Fruit fly (Drosophila melanogaster) S2 (cell line): ENCODE data around the gene alpha-Man-IIa.

Source experiments
- CG8478 ChIP-seq: fragments of >200 bp; optimal IDR thresholded peaks from 2 replicates; lab custom pipeline; 2018
- CTCF ChIP-seq, 2 experiments: fragments of >200 bp; optimal IDR thresholded peaks; 2 replicates each; lab custom pipeline; 2018

alpha-Man-IIa gene

DNA sequence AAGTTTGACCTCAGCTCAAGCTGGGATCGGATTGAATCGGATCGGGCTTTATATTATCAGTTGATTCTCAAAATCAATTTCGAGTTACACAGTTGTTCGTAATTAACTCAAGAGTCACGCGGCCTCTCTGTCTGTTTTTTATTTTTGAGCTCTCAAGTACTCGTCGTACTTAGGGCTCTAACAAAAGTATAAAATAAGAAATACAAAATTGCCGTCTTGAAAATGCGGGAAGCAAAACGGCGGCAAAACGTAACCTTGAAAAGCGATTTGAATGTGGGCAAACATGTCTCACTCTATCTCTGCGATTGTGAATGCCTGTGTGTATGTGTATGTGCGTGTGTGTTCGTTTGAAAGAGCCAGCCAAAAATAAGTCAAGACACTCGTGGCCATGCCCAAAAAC is 25.3 kb downstream of the alpha-Man-IIa start:
- TF ChIP-seq CTCF (optimal IDR thresholded peaks at IDR 0.05; lab: Kevin White, UChicago) (no peak), CG8478 (no peak)

DNA sequence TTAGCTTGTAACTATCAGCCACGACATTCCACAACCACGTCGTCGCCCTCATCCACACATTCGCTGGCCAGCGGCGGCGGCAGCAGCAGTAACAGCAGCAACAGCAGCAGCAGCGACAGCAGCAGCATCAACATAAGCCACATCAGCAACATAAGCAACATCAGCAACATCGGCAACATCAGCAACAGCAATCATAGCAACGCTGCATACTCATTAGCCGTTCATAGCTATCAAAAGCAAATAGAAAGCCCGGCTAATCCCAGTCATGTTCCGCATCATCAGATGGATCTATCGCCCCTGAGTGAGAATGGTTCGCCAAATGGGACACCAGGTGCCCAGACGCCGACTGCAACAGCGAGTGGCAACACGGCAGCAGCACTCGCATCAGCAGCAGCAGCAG is 28.8 kb downstream of the alpha-Man-IIa start:
- TF ChIP-seq CG8478: no peak

DNA sequence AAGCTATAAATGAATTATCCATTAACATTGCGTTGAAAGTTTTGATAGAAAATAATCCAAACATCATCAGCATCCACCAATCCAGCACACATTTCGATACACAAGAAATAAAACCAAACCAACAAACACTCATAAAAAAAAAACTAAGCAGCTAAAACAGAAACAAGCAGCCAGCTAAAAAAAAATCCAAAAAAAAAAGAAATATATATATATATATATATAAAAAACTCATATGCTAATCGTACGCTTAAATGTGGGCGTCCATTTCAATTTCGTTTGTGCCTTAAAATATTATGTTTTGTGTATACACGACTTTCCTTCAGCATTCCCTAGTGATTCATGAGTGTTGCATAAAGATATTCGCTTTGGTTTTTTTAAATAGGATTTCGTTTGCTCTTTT is 29.6 kb downstream of the alpha-Man-IIa start:
- no peak for TF ChIP-seq CTCF (optimal IDR thresholded peaks at IDR 0.05; lab: Kevin White, UChicago)

DNA sequence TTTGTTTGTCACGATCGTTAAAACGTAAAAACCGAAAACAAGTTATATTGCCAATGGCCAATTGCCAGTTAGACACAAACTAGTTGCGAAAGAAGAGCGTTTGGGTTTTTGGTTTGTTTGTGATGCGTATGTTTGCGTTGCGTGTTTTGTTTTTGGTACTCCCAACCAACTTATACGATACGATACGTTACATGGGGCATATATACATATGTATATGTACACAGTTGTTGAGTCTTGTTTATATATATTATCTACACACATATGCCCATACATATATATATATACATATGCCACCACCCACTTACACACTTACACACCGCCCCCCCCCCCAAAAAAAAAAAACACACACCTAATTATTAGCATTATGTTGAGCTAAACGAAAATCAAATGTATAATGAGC is 36.0 kb downstream of the alpha-Man-IIa start:
- TF ChIP-seq CG8478 (no peak), CTCF (optimal IDR thresholded peaks at IDR 0.05; lab: Kevin White, UChicago) (no peak)

DNA sequence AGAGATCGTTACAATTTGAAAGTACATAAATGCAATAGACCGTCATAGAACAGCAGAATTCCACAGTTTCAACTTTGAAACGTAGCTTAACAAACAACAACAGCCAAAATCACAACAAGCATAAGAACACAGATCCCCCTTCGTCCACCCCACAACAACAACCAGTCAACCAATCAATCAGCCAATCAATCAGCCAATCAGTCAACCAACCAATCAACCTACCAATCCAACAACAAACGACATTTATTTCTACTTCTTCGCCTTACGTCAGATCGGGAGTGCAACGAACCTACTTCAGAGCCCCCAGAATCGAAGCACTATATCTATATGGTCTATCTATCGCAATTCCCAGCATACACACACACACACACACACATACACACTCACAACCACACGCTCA is 38.3 kb downstream of the alpha-Man-IIa start:
- no peak for TF ChIP-seq CTCF (optimal IDR thresholded peaks at IDR 0.05; lab: Kevin White, UChicago)
- TF ChIP-seq CG8478: no peak

DNA sequence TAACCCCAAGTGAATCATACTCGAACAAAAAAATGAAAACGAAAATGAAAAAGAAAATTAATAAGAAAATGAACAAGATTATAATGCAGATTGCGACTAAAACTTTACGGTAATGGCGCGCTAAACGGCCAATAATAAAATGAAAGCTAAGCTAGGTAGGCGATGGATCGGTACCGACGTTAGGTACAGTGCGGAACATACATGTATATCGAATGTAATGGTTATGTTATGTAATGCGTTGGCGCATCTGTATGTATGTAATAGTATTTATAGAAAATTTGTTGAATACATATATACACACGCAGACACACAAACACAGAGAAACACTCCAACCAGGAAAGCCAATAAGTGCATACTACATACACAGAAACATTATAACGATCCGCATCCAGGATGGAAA is 42.6 kb downstream of the alpha-Man-IIa start:
- no peak for TF ChIP-seq CG8478
- TF ChIP-seq CTCF (optimal IDR thresholded peaks at IDR 0.05; lab: Kevin White, UChicago): no peak

DNA sequence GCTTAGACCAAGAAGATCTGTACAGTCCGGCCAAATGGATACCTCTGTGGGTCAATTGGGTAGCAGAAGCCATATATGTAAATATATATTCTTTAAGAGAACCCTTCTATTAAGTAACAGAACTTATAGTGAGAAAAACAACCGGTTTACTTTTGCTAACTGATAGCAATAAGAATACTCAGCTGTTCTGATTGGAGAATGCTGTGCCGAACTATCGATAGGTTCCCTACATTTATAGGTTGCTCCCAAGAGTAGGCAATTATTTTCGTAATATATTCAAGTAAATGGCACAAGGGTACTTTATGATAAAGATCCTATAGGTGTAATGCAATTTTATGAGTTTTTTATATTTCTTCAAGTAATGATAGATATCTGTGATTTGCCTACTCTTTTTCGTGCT is 44.0 kb downstream of the alpha-Man-IIa start, which contains the start of gene GstZ1:
Gene GstZ1 (minus strand): TSS at position 174 of the 400 bp plus-strand sequence.
- no peak for TF ChIP-seq CTCF (optimal IDR thresholded peaks at IDR 0.05; lab: Kevin White, UChicago)
- no peak for TF ChIP-seq CG8478

DNA sequence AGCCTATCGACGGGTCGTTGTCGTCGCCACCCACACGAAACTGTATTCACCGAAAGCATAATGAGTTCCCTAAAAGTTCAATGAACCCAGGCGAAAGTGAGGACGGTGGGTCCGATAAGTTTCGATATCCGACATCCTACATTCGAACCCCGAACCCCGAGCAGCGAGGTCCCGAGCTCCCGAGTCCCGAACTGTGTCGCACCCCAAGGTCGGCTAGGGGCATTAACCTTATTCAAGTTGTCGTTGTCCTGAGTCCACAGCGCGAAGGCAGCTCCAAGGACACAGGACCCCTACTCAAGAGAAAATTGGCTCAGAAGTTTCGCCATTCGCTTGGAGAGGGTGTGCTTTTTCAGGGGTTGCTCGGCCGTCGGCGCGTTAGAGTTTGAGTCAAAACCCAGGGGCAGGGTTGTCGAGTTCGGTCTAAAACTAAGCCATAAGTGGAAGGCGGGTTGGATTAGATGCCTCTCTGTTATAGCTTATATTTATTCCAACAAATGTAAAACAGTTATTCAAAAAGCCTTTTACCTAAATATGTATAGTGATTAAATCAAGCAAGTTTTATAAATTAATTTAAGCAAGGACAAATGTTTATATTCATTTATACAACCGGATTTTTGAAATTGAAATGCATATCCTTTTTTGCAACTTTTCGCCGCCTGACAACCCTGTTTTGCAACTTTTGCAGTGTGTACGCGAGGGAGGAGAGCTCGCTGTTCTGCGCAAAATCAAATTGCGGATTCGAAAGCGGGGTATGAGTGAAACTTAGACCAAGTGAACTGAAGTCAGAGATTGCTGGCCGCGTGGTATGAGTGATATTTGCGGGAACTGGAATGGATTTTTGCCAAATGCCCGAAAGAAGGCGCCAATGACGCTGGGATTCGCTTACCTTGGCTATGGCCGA is 47.3 kb downstream of the alpha-Man-IIa start:
- no peak for TF ChIP-seq CTCF (optimal IDR thresholded peaks at IDR 0.05; lab: Kevin White, UChicago)
- no peak for TF ChIP-seq CG8478

DNA sequence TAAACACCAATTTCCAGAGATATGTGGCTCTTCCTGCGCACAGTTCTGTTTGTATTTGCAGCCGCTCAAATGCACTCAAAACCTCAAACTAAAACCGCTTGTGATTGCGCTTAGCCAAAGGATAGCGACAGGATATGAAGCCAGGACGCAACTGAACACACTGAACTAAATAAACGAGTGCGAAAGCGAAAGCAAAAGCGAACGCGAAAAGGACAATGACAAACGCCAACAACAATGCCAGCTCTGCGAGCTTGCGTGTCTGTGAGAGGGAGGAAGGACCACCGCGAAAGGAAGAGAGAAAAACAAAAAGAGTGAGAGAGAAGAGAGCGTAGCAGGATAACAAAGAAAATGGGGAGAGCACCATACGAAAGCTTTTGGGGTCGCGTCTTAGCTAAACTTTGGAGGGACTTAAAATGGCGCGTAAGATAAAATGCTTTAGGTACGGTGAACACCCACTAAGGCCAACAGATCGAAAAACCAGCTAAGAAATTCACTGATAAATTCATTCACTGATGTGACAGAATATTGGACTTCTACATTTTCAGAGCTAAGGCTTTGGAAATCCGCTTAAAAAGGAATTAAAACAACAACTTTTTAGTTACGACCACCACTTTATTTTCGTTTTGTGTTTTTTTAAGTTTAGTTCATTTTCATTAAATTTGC is 48.3 kb downstream of the alpha-Man-IIa start, which contains the start of gene GstZ2:
Gene GstZ2 (minus strand): TSS at position 165 of the 663 bp plus-strand sequence.
- no peak for TF ChIP-seq CTCF (optimal IDR thresholded peaks at IDR 0.05; lab: Kevin White, UChicago)
- no peak for TF ChIP-seq CG8478
